Worm (Caenorhabditis elegans): ENCODE data around the gene M163.8.
A peak's percentile ranks its signal among the peaks of the same experiment; 100 is the strongest.

M163.8 gene

DNA sequence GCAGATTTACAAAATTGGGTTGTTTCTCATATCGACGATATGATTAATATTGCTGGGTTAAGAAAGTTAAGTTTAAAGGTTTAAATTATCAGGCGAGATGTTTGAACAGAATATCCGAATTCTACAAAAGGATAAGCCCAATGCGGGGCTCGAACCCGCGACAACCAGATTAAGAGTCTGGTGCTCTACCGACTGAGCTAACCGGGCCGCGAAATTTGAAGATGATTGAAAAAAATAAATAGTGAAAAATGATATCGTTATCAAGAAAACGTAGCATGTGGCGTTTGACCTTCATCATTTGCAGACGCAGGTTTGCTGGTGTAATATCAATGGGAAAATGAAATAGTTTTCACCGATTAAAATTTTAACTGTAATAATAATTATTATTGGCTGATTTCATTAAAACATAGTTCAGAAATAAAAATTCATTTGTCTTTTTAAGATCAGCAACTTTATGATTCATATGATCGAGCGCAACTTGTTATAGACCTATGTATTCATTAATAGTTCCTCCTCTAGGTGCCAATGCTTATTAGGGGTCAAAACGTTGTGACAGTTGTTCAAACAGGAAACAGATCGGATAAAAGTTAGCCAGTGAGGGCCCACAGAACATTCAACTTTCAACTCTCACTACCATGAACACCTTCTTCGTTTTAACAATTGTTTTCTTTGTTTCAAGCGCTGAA, 6.0 kb upstream of the M163.8 start, which contains the start of gene M163.11 (continued):
- peak; percentile 77 for TF ChIP-seq snpc-1.2 (GFP tag; IDR thresholded peaks at IDR 0.05)
- peak; percentile 26; the same call in 1 of the 2 replicates for TF ChIP-seq ceh-44 (GFP tag; IDR thresholded peaks at IDR 0.05)
- no peak for TF ChIP-seq zag-1 (tag; optimal IDR thresholded peaks at IDR 0.05)
- no peak for TF ChIP-seq egl-27 (tag; optimal IDR thresholded peaks at IDR 0.05)
- TF ChIP-seq mdl-1 (tag; optimal IDR thresholded peaks at IDR 0.05) = no peak
- TF ChIP-seq spr-1 (tag; optimal IDR thresholded peaks at IDR 0.05) = no peak
- no peak for TF ChIP-seq pqm-1 (tag; optimal IDR thresholded peaks at IDR 0.05)
- peak; percentile 19 for TF ChIP-seq sdz-12 (GFP tag; optimal IDR thresholded peaks at IDR 0.05)
- TF ChIP-seq unc-62 (GFP tag; optimal IDR thresholded peaks at IDR 0.05 in 1 of 2) = peak in 1 of 2 experiments; percentile 39
- TF ChIP-seq unc-62 (tag; optimal IDR thresholded peaks at IDR 0.05) = no peak
- peak; percentile 27 for TF ChIP-seq lin-13 (GFP tag; optimal IDR thresholded peaks at IDR 0.05)
- peak; percentile 16 for TF ChIP-seq Y5F2A.4 (GFP tag; optimal IDR thresholded peaks at IDR 0.05)
- peak; percentile 92 for TF ChIP-seq egl-43 (GFP tag; IDR thresholded peaks at IDR 0.05)
- TF ChIP-seq lim-7 (GFP tag; IDR thresholded peaks at IDR 0.05) = peak; percentile 81
- TF ChIP-seq unc-39 (tag; optimal IDR thresholded peaks at IDR 0.05) = no peak
- TF ChIP-seq hlh-30 (tag; optimal IDR thresholded peaks at IDR 0.05; ENCODE audit: insufficient read depth) = peak; percentile 63
- peak; percentile 82; the same call in 1 of the 2 replicates for TF ChIP-seq F26F4.8 (GFP tag; conservative IDR thresholded peaks at IDR 0.05)
- TF ChIP-seq F49E8.2 (tag; optimal IDR thresholded peaks at IDR 0.05; ENCODE audit: borderline replicate concordance) = peak; percentile 38
- TF ChIP-seq ctbp-1 (GFP tag; IDR thresholded peaks at IDR 0.05) = peak; percentile 64
- no peak for TF ChIP-seq daf-12 (tag; optimal IDR thresholded peaks at IDR 0.05)
- TF ChIP-seq madf-9 (GFP tag; conservative IDR thresholded peaks at IDR 0.05) = peak; percentile 77
- TF ChIP-seq zfp-2 (tag; optimal IDR thresholded peaks at IDR 0.05) = no peak
- no peak for TF ChIP-seq php-3 (GFP tag; IDR thresholded peaks at IDR 0.05)
- TF ChIP-seq zip-11 (GFP tag; IDR thresholded peaks at IDR 0.05) = no peak
- TF ChIP-seq daf-19 (GFP tag; conservative IDR thresholded peaks at IDR 0.05) = 0 out of 2 replicates have a peak, but pooled peaks have one; percentile 21
- TF ChIP-seq spr-3 (GFP tag; optimal IDR thresholded peaks at IDR 0.05) = peak; percentile 55
- TF ChIP-seq mdt-29 (GFP tag; IDR thresholded peaks at IDR 0.05) = peak; percentile 70
- peak; percentile 22; the same call in 1 of the 2 replicates for TF ChIP-seq T26A8.4 (GFP tag; IDR thresholded peaks at IDR 0.05)
- TF ChIP-seq aha-1 (tag) = peak; percentile 12
- peak; percentile 74 for TF ChIP-seq nhr-42 (GFP tag; IDR thresholded peaks at IDR 0.05)
- peak; percentile 72; the same call in 1 of the 2 replicates for TF ChIP-seq lin-1 (GFP tag; IDR thresholded peaks at IDR 0.05)
- peak; percentile 24 for TF ChIP-seq nhr-28 (tag; optimal IDR thresholded peaks at IDR 0.05)
- peak; percentile 23 for TF ChIP-seq gei-8 (GFP tag; optimal IDR thresholded peaks at IDR 0.05)
- TF ChIP-seq zfp-3 (GFP tag; conservative IDR thresholded peaks at IDR 0.05) = peak; percentile 77; the same call in 1 of the 2 replicates
- peak; percentile 43 for TF ChIP-seq T20F7.1 (GFP tag; optimal IDR thresholded peaks at IDR 0.05)
- TF ChIP-seq rbr-2 (tag; optimal IDR thresholded peaks at IDR 0.05) = no peak
- TF ChIP-seq fkh-10 (GFP tag; optimal IDR thresholded peaks at IDR 0.05) = no peak
- peak; percentile 82 for TF ChIP-seq pha-4 (GFP tag; IDR thresholded peaks at IDR 0.05)
- TF ChIP-seq pha-4 (tag; optimal IDR thresholded peaks at IDR 0.05) = no peak
- no peak for TF ChIP-seq ceh-32 (tag; optimal IDR thresholded peaks at IDR 0.05; ENCODE audit: poor library complexity)
- peak; percentile 80 for TF ChIP-seq dmd-8 (GFP tag; IDR thresholded peaks at IDR 0.05)
- TF ChIP-seq arid-1 (GFP tag; conservative IDR thresholded peaks at IDR 0.05) = peak; percentile 72; the same call in 1 of the 2 replicates
- TF ChIP-seq dmd-9 (GFP tag; IDR thresholded peaks at IDR 0.05) = no peak
- TF ChIP-seq lir-3 (tag; optimal IDR thresholded peaks at IDR 0.05) = no peak
- peak; percentile 74 for TF ChIP-seq tra-1 (GFP tag; IDR thresholded peaks at IDR 0.05)
- peak; percentile 24 for TF ChIP-seq hmg-1.1 (GFP tag; IDR thresholded peaks at IDR 0.05)
- TF ChIP-seq dve-1 (tag; optimal IDR thresholded peaks at IDR 0.05; ENCODE audit: insufficient read depth) = peak; percentile 39
- peak; percentile 68 for TF ChIP-seq mes-2 (tag; optimal IDR thresholded peaks at IDR 0.05; ENCODE audit: poor library complexity, severe bottlenecking)

Measured in whole organism, L4 larva.